Worm (Caenorhabditis elegans) whole organism, L4 larva: Measurements from ENCODE around the gene F35E12.2.

Experiments
- D1046.2 ChIP-seq: fragments of 200-800 bp; sonication (Bioruptor generic); IDR thresholded peaks from 2 replicates; pipeline ENCODE4 v1.3.6; 2022; ENCODE audit warnings: missing genetic modification characterization, missing compliant biosample characterization
- F10B5.3 ChIP-seq: sonication (generic microtip); optimal IDR thresholded peaks from 2 replicates; lab custom pipeline; 2016; ENCODE audit warnings: mild to moderate bottlenecking, missing genetic modification characterization, missing compliant biosample characterization
- T26A8.4 ChIP-seq: fragments of 200-800 bp; sonication (Bioruptor generic); IDR thresholded peaks from 2 replicates; pipeline ENCODE4 v1.3.6; 2022; ENCODE audit warnings: missing genetic modification characterization, missing compliant biosample characterization
- Y75B8A.6 ChIP-seq: fragments of 200-800 bp; sonication (Bioruptor generic); IDR thresholded peaks from 2 replicates; pipeline ENCODE4 v1.3.6; 2022; ENCODE audit warnings: missing genetic modification reagents, missing genetic modification characterization, missing compliant biosample characterization
- ZK546.5 ChIP-seq, 2 experiments: sonication (generic microtip); optimal IDR thresholded peaks; 2 replicates each; lab custom pipeline; 2017; ENCODE audit warnings: missing biosample characterization in 2 of 2, missing genetic modification characterization in 2 of 2
- aha-1 ChIP-seq: fragments of 150-350 bp; peaks from one replicate; lab custom pipeline; 2014; ENCODE audit warnings: missing biosample characterization, missing genetic modification characterization
- arid-1 ChIP-seq: fragments of 200-800 bp; sonication (Bioruptor generic); conservative IDR thresholded peaks from 2 replicates; pipeline ENCODE4 v1.3.6; 2022; ENCODE audit warnings: missing genetic modification reagents, missing genetic modification characterization, missing compliant biosample characterization
- ceh-28 ChIP-seq: fragments of 150-350 bp; optimal IDR thresholded peaks from 2 replicates; lab custom pipeline; 2014; ENCODE audit warnings: missing biosample characterization, missing genetic modification reagents, missing genetic modification characterization
- ceh-32 ChIP-seq: sonication (generic microtip); optimal IDR thresholded peaks from 2 replicates; lab custom pipeline; 2016; ENCODE audit warnings: mild to moderate bottlenecking, missing genetic modification characterization, missing compliant biosample characterization; ENCODE audit not compliant: poor library complexity
- ces-1 ChIP-seq: fragments of 150-350 bp; sonication (generic microtip); optimal IDR thresholded peaks from 4 replicates; lab custom pipeline; 2014; ENCODE audit warnings: missing biosample characterization, missing genetic modification reagents, missing genetic modification characterization
- daf-12 ChIP-seq: fragments of 150-350 bp; optimal IDR thresholded peaks from 2 replicates; lab custom pipeline; 2014; ENCODE audit warnings: missing biosample characterization, missing genetic modification reagents, missing genetic modification characterization
- egl-27 ChIP-seq: sonication (generic microtip); optimal IDR thresholded peaks from 3 replicates; lab custom pipeline; 2017; ENCODE audit warnings: missing biosample characterization, missing genetic modification reagents, missing genetic modification characterization
- egl-43 ChIP-seq: fragments of 200-800 bp; sonication (Bioruptor generic); IDR thresholded peaks from 2 replicates; pipeline ENCODE4 v1.3.6; 2022; ENCODE audit warnings: missing genetic modification reagents, missing genetic modification characterization, missing compliant biosample characterization
- fos-1 ChIP-seq: fragments of 150-350 bp; optimal IDR thresholded peaks from 2 replicates; lab custom pipeline; 2014; ENCODE audit warnings: missing biosample characterization, missing genetic modification characterization
- hif-1 ChIP-seq, 2 experiments: sonication (generic microtip); optimal IDR thresholded peaks; 2 replicates each; lab custom pipeline; 2016 to 2017; ENCODE audit warnings: missing compliant biosample characterization in 2 of 2, missing genetic modification characterization in 2 of 2, missing genetic modification reagents in 2 of 2, missing genotype in 2 of 2, mild to moderate bottlenecking in 1 of 2
- hlh-30 ChIP-seq: sonication (generic microtip); optimal IDR thresholded peaks from 2 replicates; lab custom pipeline; 2017; ENCODE audit warnings: antibody characterized with exemption, mild to moderate bottlenecking, missing genetic modification characterization, missing compliant biosample characterization; ENCODE audit not compliant: insufficient read depth
- jun-1 ChIP-seq: fragments of 150-350 bp; optimal IDR thresholded peaks from 2 replicates; lab custom pipeline; 2014; ENCODE audit warnings: missing biosample characterization, missing genetic modification reagents, missing genetic modification characterization
- lin-1 ChIP-seq: fragments of 200-800 bp; sonication (Bioruptor generic); IDR thresholded peaks from 2 replicates; pipeline ENCODE4 v1.3.6; 2022; ENCODE audit warnings: missing genetic modification reagents, missing genetic modification characterization, missing compliant biosample characterization
- lin-13 ChIP-seq: fragments of 150-350 bp; optimal IDR thresholded peaks from 2 replicates; lab custom pipeline; 2014; ENCODE audit warnings: missing biosample characterization, missing genetic modification reagents, missing genetic modification characterization
- lin-15B ChIP-seq: fragments of 150-350 bp; sonication (generic microtip); optimal IDR thresholded peaks from 3 replicates; lab custom pipeline; 2014; ENCODE audit warnings: missing biosample characterization, missing genetic modification characterization
- lin-29 ChIP-seq: fragments of 200-800 bp; sonication (Bioruptor generic); IDR thresholded peaks from 2 replicates; pipeline ENCODE4 v1.3.6; 2022; ENCODE audit warnings: missing genetic modification reagents, missing genetic modification characterization, missing compliant biosample characterization
- lin-38 ChIP-seq: fragments of 200-800 bp; sonication (Bioruptor generic); IDR thresholded peaks from 2 replicates; pipeline ENCODE4 v1.3.6; 2022; ENCODE audit warnings: missing genetic modification reagents, missing genetic modification characterization, missing compliant biosample characterization
- lin-39 ChIP-seq: fragments of 150-350 bp; optimal IDR thresholded peaks from 2 replicates; lab custom pipeline; 2014; ENCODE audit warnings: missing biosample characterization, missing genetic modification reagents, missing genetic modification characterization
- lir-3 ChIP-seq: sonication (generic microtip); optimal IDR thresholded peaks from 2 replicates; lab custom pipeline; 2016; ENCODE audit warnings: mild to moderate bottlenecking, missing genetic modification characterization, missing compliant biosample characterization
- lsy-2 ChIP-seq, 2 experiments: fragments of 150-350 bp in 1 of 2; sonication (generic microtip) in 1 of 2; optimal IDR thresholded peaks; 2 replicates each; lab custom pipeline; 2014 to 2017; ENCODE audit warnings: missing biosample characterization in 2 of 2, missing genetic modification characterization in 2 of 2
- madf-5 ChIP-seq, 2 experiments: fragments of 200-800 bp; sonication (Bioruptor generic); IDR thresholded peaks; 2 replicates each; pipeline ENCODE4 v1.3.6; 2022; ENCODE audit warnings: missing compliant biosample characterization in 2 of 2, missing genetic modification characterization in 2 of 2
- madf-9 ChIP-seq: fragments of 200-800 bp; sonication (Bioruptor generic); conservative IDR thresholded peaks from 2 replicates; pipeline ENCODE4 v1.3.6; 2022; ENCODE audit warnings: missing genetic modification reagents, missing genetic modification characterization, missing compliant biosample characterization
- mdl-1 ChIP-seq, 2 experiments: fragments of 150-350 bp in 1 of 2; sonication (generic microtip) in 1 of 2; optimal IDR thresholded peaks; 2 replicates each; lab custom pipeline; 2014 to 2017; ENCODE audit warnings: missing biosample characterization in 2 of 2, missing genetic modification characterization in 2 of 2
- mdt-29 ChIP-seq: fragments of 200-800 bp; sonication (Bioruptor generic); IDR thresholded peaks from 2 replicates; pipeline ENCODE4 v1.3.6; 2022; ENCODE audit warnings: missing genetic modification reagents, missing genetic modification characterization, missing compliant biosample characterization
- mes-2 ChIP-seq: sonication (generic microtip); optimal IDR thresholded peaks from 2 replicates; lab custom pipeline; 2016; ENCODE audit warnings: missing genotype, mild to moderate bottlenecking, missing genetic modification characterization, missing compliant biosample characterization; ENCODE audit not compliant: poor library complexity, severe bottlenecking
- mxl-2 ChIP-seq: fragments of 200-800 bp; sonication (Bioruptor generic); conservative IDR thresholded peaks from 2 replicates; pipeline ENCODE4 v1.3.6; 2022; ENCODE audit warnings: missing genetic modification reagents, missing genetic modification characterization, missing compliant biosample characterization
- nhr-10 ChIP-seq: fragments of 150-350 bp; optimal IDR thresholded peaks from 2 replicates; lab custom pipeline; 2014; ENCODE audit warnings: missing biosample characterization, missing genetic modification characterization
- nhr-102 ChIP-seq: sonication (generic microtip); optimal IDR thresholded peaks from 2 replicates; lab custom pipeline; 2016; ENCODE audit warnings: mild to moderate bottlenecking, missing genetic modification characterization, moderate library complexity, missing compliant biosample characterization
- nhr-11 ChIP-seq: fragments of 150-350 bp; optimal IDR thresholded peaks from 2 replicates; lab custom pipeline; 2014; ENCODE audit warnings: missing biosample characterization, missing genetic modification characterization
- nhr-237 ChIP-seq: sonication (generic microtip); optimal IDR thresholded peaks from 2 replicates; lab custom pipeline; 2017; ENCODE audit warnings: missing biosample characterization, missing genetic modification characterization
- nhr-28 ChIP-seq: fragments of 150-350 bp; optimal IDR thresholded peaks from 2 replicates; lab custom pipeline; 2014; ENCODE audit warnings: missing biosample characterization, missing genetic modification characterization
- nhr-48 ChIP-seq: sonication (generic microtip); optimal IDR thresholded peaks from 2 replicates; lab custom pipeline; 2016; ENCODE audit warnings: mild to moderate bottlenecking, missing genetic modification characterization, missing compliant biosample characterization
- nhr-6 ChIP-seq: fragments of 150-350 bp; optimal IDR thresholded peaks from 2 replicates; lab custom pipeline; 2014; ENCODE audit warnings: missing biosample characterization, missing genetic modification characterization
- nhr-76 ChIP-seq: fragments of 150-350 bp; optimal IDR thresholded peaks from 2 replicates; lab custom pipeline; 2014; ENCODE audit warnings: missing biosample characterization, missing genetic modification characterization
- nhr-77 ChIP-seq: fragments of 150-350 bp; optimal IDR thresholded peaks from 2 replicates; lab custom pipeline; 2014; ENCODE audit warnings: missing biosample characterization, missing genetic modification characterization
- pha-4 ChIP-seq, 2 experiments: fragments of 150-350 bp in 1 of 2; fragments of 200-800 bp in 1 of 2; sonication (Bioruptor generic) in 1 of 2; IDR thresholded peaks in 1 of 2; optimal IDR thresholded peaks in 1 of 2; 2 replicates each; pipeline versions ENCODE4 v1.3.6 to Lab custom; 2014 to 2022; ENCODE audit warnings: missing genetic modification characterization in 2 of 2, missing genetic modification reagents in 2 of 2, missing biosample characterization in 1 of 2, missing compliant biosample characterization in 1 of 2
- rbr-2 ChIP-seq: sonication (generic microtip); optimal IDR thresholded peaks from 2 replicates; lab custom pipeline; 2016; ENCODE audit warnings: missing genotype, missing genetic modification characterization, missing compliant biosample characterization
- saeg-2 ChIP-seq: fragments of 200-800 bp; sonication (Bioruptor generic); IDR thresholded peaks from 2 replicates; pipeline ENCODE4 v1.3.6; 2022; ENCODE audit warnings: missing genetic modification reagents, missing genetic modification characterization, missing compliant biosample characterization
- sdz-12 ChIP-seq: fragments of 200-800 bp; sonication (Bioruptor generic); optimal IDR thresholded peaks from 2 replicates; lab custom pipeline; 2018; ENCODE audit warnings: mild to moderate bottlenecking, missing genetic modification characterization, missing compliant biosample characterization
- skn-1 ChIP-seq: fragments of 150-350 bp; optimal IDR thresholded peaks from 2 replicates; lab custom pipeline; 2014; ENCODE audit warnings: missing biosample characterization, missing genetic modification characterization
- snpc-1.2 ChIP-seq: fragments of 200-800 bp; sonication (Bioruptor generic); IDR thresholded peaks from 2 replicates; pipeline ENCODE4 v1.3.6; 2022; ENCODE audit warnings: missing genetic modification reagents, missing genetic modification characterization, missing compliant biosample characterization
- spr-3 ChIP-seq: fragments of 200-800 bp; sonication (Bioruptor generic); optimal IDR thresholded peaks from 2 replicates; lab custom pipeline; 2018; ENCODE audit warnings: mild to moderate bottlenecking, missing genetic modification characterization, missing compliant biosample characterization
- tra-1 ChIP-seq: fragments of 200-800 bp; sonication (Bioruptor generic); IDR thresholded peaks from 2 replicates; pipeline ENCODE4 v1.3.6; 2022; ENCODE audit warnings: missing genetic modification reagents, missing genetic modification characterization, missing compliant biosample characterization
- unc-130 ChIP-seq: sonication (generic microtip); optimal IDR thresholded peaks from 2 replicates; lab custom pipeline; 2016; ENCODE audit warnings: missing genetic modification reagents, missing genetic modification characterization, missing compliant biosample characterization
- vab-7 ChIP-seq: fragments of 200-800 bp; sonication (Bioruptor generic); IDR thresholded peaks from 2 replicates; pipeline ENCODE4 v1.3.6; 2022; ENCODE audit warnings: missing genetic modification reagents, missing genetic modification characterization, missing compliant biosample characterization
- zfp-3 ChIP-seq: fragments of 200-800 bp; sonication (Bioruptor generic); conservative IDR thresholded peaks from 2 replicates; pipeline ENCODE4 v1.3.6; 2022; ENCODE audit warnings: missing genetic modification reagents, missing genetic modification characterization, missing compliant biosample characterization

F35E12.2 gene

DNA sequence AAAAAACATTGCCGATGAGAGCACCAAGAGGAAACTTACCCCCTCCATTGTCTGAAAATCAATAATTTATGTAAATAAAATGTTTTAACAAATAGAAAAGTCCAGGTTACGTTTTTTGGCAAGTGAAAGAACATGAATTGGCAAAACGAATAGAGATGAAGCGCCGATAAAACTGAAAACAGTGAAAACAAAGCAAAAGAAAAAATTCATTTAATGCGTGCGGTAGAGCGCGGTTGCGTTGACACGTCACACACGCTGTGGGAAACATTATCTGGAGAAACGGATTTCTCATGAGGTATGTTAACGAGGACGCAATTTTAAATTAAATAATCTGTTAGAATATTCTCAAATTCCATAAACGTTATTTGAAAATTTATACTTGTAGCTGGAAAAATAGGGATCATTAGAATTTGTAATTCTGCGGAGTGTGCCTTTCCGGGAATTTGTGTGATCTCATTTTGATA, 9.4 kb downstream of the F35E12.2 start, which contains the start of gene zipt-9 (continued):
- no peak for TF ChIP-seq daf-12 (tag; lab: Kevin White, UChicago)
- no peak for TF ChIP-seq lsy-2 (tag; optimal IDR thresholded peaks at IDR 0.05; lab: Kevin White, UChicago)
- no peak for TF ChIP-seq ceh-28
- no peak for TF ChIP-seq lin-29
- no peak for TF ChIP-seq fos-1
- TF ChIP-seq spr-3 (GFP tag; lab: Kevin White, UChicago), result no peak
- peak; percentile 89 for TF ChIP-seq nhr-6 (tag; lab: Kevin White, UChicago)
- TF ChIP-seq nhr-102 (tag; lab: Kevin White, UChicago), result no peak
- TF ChIP-seq hif-1 (tag; optimal IDR thresholded peaks at IDR 0.05; lab: Kevin White, UChicago), result peak in 1 of 2 experiments; percentile 88
- TF ChIP-seq Y75B8A.6 (GFP tag; lab: Robert Waterston, UW), result no peak
- peak; percentile 96 for TF ChIP-seq mes-2 (tag; lab: Kevin White, UChicago)
- TF ChIP-seq skn-1 (tag; lab: Kevin White, UChicago), result no peak
- TF ChIP-seq nhr-28 (tag; lab: Kevin White, UChicago), result no peak
- no peak for TF ChIP-seq ceh-32 (tag; lab: Kevin White, UChicago)
- TF ChIP-seq nhr-76 (tag; lab: Kevin White, UChicago), result no peak
- TF ChIP-seq F10B5.3 (tag; lab: Kevin White, UChicago), result no peak
- TF ChIP-seq lin-13 (GFP tag; lab: Kevin White, UChicago), result peak; percentile 46
- no peak for TF ChIP-seq arid-1 (GFP tag; lab: Robert Waterston, UW)
- TF ChIP-seq pha-4 (GFP tag; IDR thresholded peaks at IDR 0.05; lab: Robert Waterston, UW), result no peak
- TF ChIP-seq pha-4 (tag; optimal IDR thresholded peaks at IDR 0.05; lab: Kevin White, UChicago), result no peak
- TF ChIP-seq nhr-77 (tag; lab: Kevin White, UChicago), result peak; percentile 56
- TF ChIP-seq ZK546.5 (tag; optimal IDR thresholded peaks at IDR 0.05; lab: Kevin White, UChicago), result no peak
- peak; percentile 24 for TF ChIP-seq lin-15B (tag; lab: Kevin White, UChicago)
- no peak for TF ChIP-seq mdt-29 (GFP tag; lab: Robert Waterston, UW)
- TF ChIP-seq aha-1 (tag; lab: Kevin White, UChicago), result peak; percentile 37
- TF ChIP-seq nhr-10 (tag; lab: Kevin White, UChicago), result no peak
- TF ChIP-seq rbr-2 (tag; lab: Kevin White, UChicago), result peak; percentile 66
- peak; percentile 47; the same call in 1 of the 2 replicates for TF ChIP-seq madf-9 (GFP tag; lab: Robert Waterston, UW)
- no peak for TF ChIP-seq egl-43
- no peak for TF ChIP-seq nhr-48 (tag; lab: Kevin White, UChicago)
- TF ChIP-seq snpc-1.2 (GFP tag; lab: Robert Waterston, UW), result no peak
- peak; percentile 1 for TF ChIP-seq jun-1 (tag; lab: Kevin White, UChicago)
- TF ChIP-seq nhr-11 (tag; lab: Kevin White, UChicago), result peak; percentile 56
- no peak for TF ChIP-seq lin-39
- peak; percentile 62 for TF ChIP-seq ces-1 (GFP tag; lab: Kevin White, UChicago)
- no peak for TF ChIP-seq tra-1 (GFP tag; lab: Robert Waterston, UW)
- TF ChIP-seq lir-3, result no peak
- peak; percentile 80 for TF ChIP-seq unc-130 (GFP tag; lab: Kevin White, UChicago)
- TF ChIP-seq T26A8.4 (GFP tag; lab: Robert Waterston, UW), result no peak
- no peak for TF ChIP-seq madf-5 (GFP tag; IDR thresholded peaks at IDR 0.05; lab: Robert Waterston, UW)
- TF ChIP-seq mxl-2, result no peak
- TF ChIP-seq egl-27, result no peak
- no peak for TF ChIP-seq sdz-12 (GFP tag; lab: Kevin White, UChicago)
- TF ChIP-seq saeg-2 (GFP tag; lab: Robert Waterston, UW), result no peak
- TF ChIP-seq lin-38, result peak; percentile 97
- TF ChIP-seq nhr-237 (tag; lab: Kevin White, UChicago), result no peak
- TF ChIP-seq vab-7, result peak; percentile 56; the same call in 1 of the 2 replicates
- no peak for TF ChIP-seq mdl-1 (tag; optimal IDR thresholded peaks at IDR 0.05; lab: Kevin White, UChicago)
- no peak for TF ChIP-seq D1046.2 (GFP tag; lab: Robert Waterston, UW)
- TF ChIP-seq zfp-3 (GFP tag; lab: Robert Waterston, UW), result no peak
- no peak for TF ChIP-seq hlh-30 (tag; lab: Kevin White, UChicago)
- TF ChIP-seq lin-1 (GFP tag; lab: Robert Waterston, UW), result 0 out of 2 replicates have a peak, but pooled peaks have one; percentile 46
